Fruit fly (Drosophila melanogaster): Measurements from ENCODE around the gene Alr.

Gene Alr

dm6 chrX:19769821-19770519 is 21.9 kb downstream of the Alr start (continued):
- peak; percentile 53 for TF ChIP-seq CG12236 (GFP tag; optimal IDR thresholded peaks at IDR 0.05)
- TF ChIP-seq CG1602 (GFP tag; optimal IDR thresholded peaks at IDR 0.05): peak; percentile 25
- no peak for TF ChIP-seq rib (GFP tag; IDR thresholded peaks at IDR 0.05)
- no peak for TF ChIP-seq slou (GFP tag; optimal IDR thresholded peaks at IDR 0.05)
- no peak for TF ChIP-seq Mrtf (GFP tag; IDR thresholded peaks at IDR 0.05)
- TF ChIP-seq jing (GFP tag; optimal IDR thresholded peaks at IDR 0.05): no peak
- TF ChIP-seq mirr (GFP tag; optimal IDR thresholded peaks at IDR 0.05): no peak
- no peak for TF ChIP-seq sna (GFP tag; IDR thresholded peaks at IDR 0.05; ENCODE audit: partially characterized antibody)
- TF ChIP-seq PHDP (tag; optimal IDR thresholded peaks at IDR 0.05): peak; percentile 28
- peak; percentile 77 for TF ChIP-seq oc (tag; optimal IDR thresholded peaks at IDR 0.05)
- no peak for TF ChIP-seq br (optimal IDR thresholded peaks at IDR 0.05)
- TF ChIP-seq pan (optimal IDR thresholded peaks at IDR 0.05): no peak
- no peak for TF ChIP-seq pan (GFP tag; optimal IDR thresholded peaks at IDR 0.05 in 1 of 2, IDR thresholded peaks at IDR 0.05 in 1 of 2)
- peak; percentile 47 for TF ChIP-seq CG33557 (GFP tag; optimal IDR thresholded peaks at IDR 0.05)
- TF ChIP-seq ssp (GFP tag; IDR thresholded peaks at IDR 0.05): 0 out of 2 replicates have a peak, but pooled peaks have one; percentile 18
- peak; percentile 48; the same call in 1 of the 2 replicates for TF ChIP-seq sim (GFP tag; IDR thresholded peaks at IDR 0.05)
- TF ChIP-seq Atf6 (GFP tag; IDR thresholded peaks at IDR 0.05): no peak
- peak; percentile 43 for TF ChIP-seq CG7556 (GFP tag; optimal IDR thresholded peaks at IDR 0.05)
- no peak for TF ChIP-seq vfl (GFP tag; optimal IDR thresholded peaks at IDR 0.05)
- no peak for TF ChIP-seq CG13287 (GFP tag; IDR thresholded peaks at IDR 0.05; ENCODE audit: partially characterized antibody)
- no peak for TF ChIP-seq Adf1 (GFP tag; IDR thresholded peaks at IDR 0.05)
- TF ChIP-seq CG11456 (GFP tag; IDR thresholded peaks at IDR 0.05): no peak
- TF ChIP-seq CrebB (tag; optimal IDR thresholded peaks at IDR 0.05): no peak
- no peak for TF ChIP-seq CG17612 (GFP tag; IDR thresholded peaks at IDR 0.05)
- TF ChIP-seq CG3281 (GFP tag; optimal IDR thresholded peaks at IDR 0.05): no peak
- peak; percentile 72 for TF ChIP-seq CG17385 (GFP tag; optimal IDR thresholded peaks at IDR 0.05)
- peak; percentile 9 for TF ChIP-seq CG2116 (GFP tag; optimal IDR thresholded peaks at IDR 0.05)
- no peak for TF ChIP-seq Awh (GFP tag; IDR thresholded peaks at IDR 0.05)
- peak; percentile 31; the same call in 1 of the 2 replicates for TF ChIP-seq slbo (GFP tag; IDR thresholded peaks at IDR 0.05)
- TF ChIP-seq CG11085 (GFP tag; IDR thresholded peaks at IDR 0.05): no peak
- no peak for TF ChIP-seq Hr39 (optimal IDR thresholded peaks at IDR 0.05)
- no peak for TF ChIP-seq Opbp (GFP tag; IDR thresholded peaks at IDR 0.05; ENCODE audit: partially characterized antibody)
- no peak for TF ChIP-seq Nf-YA (GFP tag; IDR thresholded peaks at IDR 0.05)
- TF ChIP-seq corto (GFP tag; optimal IDR thresholded peaks at IDR 0.05): no peak
- no peak for TF ChIP-seq Aef1 (GFP tag; IDR thresholded peaks at IDR 0.05)
- TF ChIP-seq CG18764 (GFP tag; optimal IDR thresholded peaks at IDR 0.05): no peak
- no peak for TF ChIP-seq Dip3 (GFP tag; optimal IDR thresholded peaks at IDR 0.05)
- no peak for TF ChIP-seq h (optimal IDR thresholded peaks at IDR 0.05)
- TF ChIP-seq CG4404 (GFP tag; IDR thresholded peaks at IDR 0.05): peak; percentile 32; the same call in 1 of the 2 replicates
- no peak for TF ChIP-seq eve (GFP tag; optimal IDR thresholded peaks at IDR 0.05)
- TF ChIP-seq B-H1 (GFP tag; IDR thresholded peaks at IDR 0.05): no peak
- peak; percentile 4 for TF ChIP-seq CG3407 (GFP tag; optimal IDR thresholded peaks at IDR 0.05)
- TF ChIP-seq CG12155 (GFP tag; optimal IDR thresholded peaks at IDR 0.05): peak; percentile 15
- peak; percentile 54 for TF ChIP-seq unpg (GFP tag; optimal IDR thresholded peaks at IDR 0.05)
- TF ChIP-seq pzg (GFP tag; optimal IDR thresholded peaks at IDR 0.05): no peak
- no peak for TF ChIP-seq CG18011 (GFP tag; optimal IDR thresholded peaks at IDR 0.05)
- TF ChIP-seq grn (GFP tag; optimal IDR thresholded peaks at IDR 0.05): no peak
- no peak for TF ChIP-seq Sry-δ (GFP tag; optimal IDR thresholded peaks at IDR 0.05)
- TF ChIP-seq CG10209 (GFP tag; optimal IDR thresholded peaks at IDR 0.05): peak; percentile 30
- TF ChIP-seq az2 (GFP tag; optimal IDR thresholded peaks at IDR 0.05): peak; percentile 24
- peak; percentile 40 for TF ChIP-seq pum (GFP tag; optimal IDR thresholded peaks at IDR 0.05)
- no peak for TF ChIP-seq CG5180 (GFP tag; optimal IDR thresholded peaks at IDR 0.05)
